Worm (Caenorhabditis elegans) whole organism, L1 larva: ENCODE data around the gene EGAP1.5.

Source experiments
- dsc-1 ChIP-seq: sonication (generic microtip); optimal IDR thresholded peaks from 2 replicates; lab custom pipeline; 2016; ENCODE audit warnings: mild to moderate bottlenecking, missing genetic modification characterization, missing compliant biosample characterization
- lin-13 ChIP-seq: fragments of 150-350 bp; optimal IDR thresholded peaks from 2 replicates; lab custom pipeline; 2014; ENCODE audit warnings: missing biosample characterization, missing genetic modification reagents, missing genetic modification characterization
- lir-3 ChIP-seq: sonication (generic microtip); optimal IDR thresholded peaks from 2 replicates; lab custom pipeline; 2016; ENCODE audit warnings: mild to moderate bottlenecking, missing genetic modification characterization, moderate library complexity, missing compliant biosample characterization; ENCODE audit not compliant: poor library complexity
- lsy-2 ChIP-seq, 2 experiments: fragments of 150-350 bp; optimal IDR thresholded peaks; 2 replicates each; lab custom pipeline; 2014; ENCODE audit warnings: missing biosample characterization in 2 of 2, missing genetic modification characterization in 2 of 2
- mdl-1 ChIP-seq, 2 experiments: fragments of 150-350 bp; optimal IDR thresholded peaks; 2 replicates each; lab custom pipeline; 2014 to 2017; ENCODE audit warnings: missing biosample characterization in 2 of 2, missing genetic modification characterization in 2 of 2, inconsistent platforms in 1 of 2
- mep-1 ChIP-seq: fragments of 150-350 bp; optimal IDR thresholded peaks from 2 replicates; lab custom pipeline; 2014; ENCODE audit warnings: missing biosample characterization, missing genetic modification characterization
- nhr-11 ChIP-seq: fragments of 150-350 bp; optimal IDR thresholded peaks from 2 replicates; lab custom pipeline; 2014; ENCODE audit warnings: missing biosample characterization, missing genetic modification characterization
- nhr-12 ChIP-seq: sonication (generic microtip); optimal IDR thresholded peaks from 2 replicates; lab custom pipeline; 2017; ENCODE audit warnings: missing biosample characterization, missing genetic modification characterization
- nhr-77 ChIP-seq: fragments of 150-350 bp; optimal IDR thresholded peaks from 2 replicates; lab custom pipeline; 2014; ENCODE audit warnings: missing biosample characterization, missing genetic modification characterization
- unc-130 ChIP-seq: fragments of 150-350 bp; optimal IDR thresholded peaks from 2 replicates; lab custom pipeline; 2017; ENCODE audit warnings: missing biosample characterization, missing genetic modification characterization, inconsistent platforms
- unc-62 ChIP-seq: fragments of 150-350 bp; optimal IDR thresholded peaks from 2 replicates; lab custom pipeline; 2014; ENCODE audit warnings: missing biosample characterization, missing genetic modification reagents, missing genetic modification characterization

ce11 chrIII:5940525-5940974 is 9.0 kb downstream of the EGAP1.5 start:
- TF ChIP-seq dsc-1 (tag; lab: Kevin White, UChicago) (peak; percentile 24), nhr-12 (tag; lab: Kevin White, UChicago) (no peak), lir-3 (peak; percentile 45), unc-62 (GFP tag; lab: Kevin White, UChicago) (no peak), mdl-1 (tag; optimal IDR thresholded peaks at IDR 0.05; lab: Kevin White, UChicago) (peak in 1 of 2 experiments; percentile 94), unc-130 (peak; percentile 87), nhr-77 (peak; percentile 3), mep-1 (tag; lab: Kevin White, UChicago) (no peak), lin-13 (GFP tag; lab: Kevin White, UChicago) (peak; percentile 60), lsy-2 (tag; optimal IDR thresholded peaks at IDR 0.05; lab: Kevin White, UChicago) (peak; percentile 37 to 69), nhr-11 (tag; lab: Kevin White, UChicago) (no peak)
